Worm (Caenorhabditis elegans) whole organism, young adult: ENCODE data around the gene K06H6.2.

Experiments
- F57C9.4 ChIP-seq: sonication (generic microtip); optimal IDR thresholded peaks from 2 replicates; lab custom pipeline; 2017; ENCODE audit warnings: mild to moderate bottlenecking, missing genetic modification characterization, missing compliant biosample characterization
- Y67H2A.10 ChIP-seq: fragments of 200-800 bp; sonication (Bioruptor generic); conservative IDR thresholded peaks from 2 replicates; pipeline ENCODE4 v1.3.6; 2022; ENCODE audit warnings: missing genetic modification reagents, missing genetic modification characterization, missing compliant biosample characterization
- attf-5 ChIP-seq: fragments of 200-800 bp; sonication (Bioruptor generic); optimal IDR thresholded peaks from 2 replicates; lab custom pipeline; 2018; ENCODE audit warnings: mild to moderate bottlenecking, missing genetic modification characterization, missing compliant biosample characterization
- cebp-1 ChIP-seq, 2 experiments: fragments of 200-800 bp in 1 of 2; sonication (Bioruptor generic) in 1 of 2; sonication (generic microtip) in 1 of 2; IDR thresholded peaks in 1 of 2; optimal IDR thresholded peaks in 1 of 2; 2 replicates each; pipeline versions ENCODE4 v1.3.6 to Lab custom; 2017 to 2022; ENCODE audit warnings: missing compliant biosample characterization in 2 of 2, missing genetic modification characterization in 2 of 2, mild to moderate bottlenecking in 1 of 2, missing genetic modification reagents in 1 of 2, moderate library complexity in 1 of 2
- dpl-1 ChIP-seq: fragments of 150-350 bp; optimal IDR thresholded peaks from 2 replicates; lab custom pipeline; 2014; ENCODE audit warnings: missing biosample characterization, missing genetic modification reagents, missing genetic modification characterization
- gei-17 ChIP-seq: fragments of 200-800 bp; sonication (Bioruptor generic); optimal IDR thresholded peaks from 2 replicates; lab custom pipeline; 2018; ENCODE audit warnings: mild to moderate bottlenecking, missing genetic modification characterization, missing compliant biosample characterization
- lag-1 ChIP-seq: fragments of 200-800 bp; sonication (Bioruptor generic); IDR thresholded peaks from 2 replicates; pipeline ENCODE4 v1.3.6; 2022; ENCODE audit warnings: missing genetic modification reagents, missing genetic modification characterization, missing compliant biosample characterization

- TF ChIP-seq F57C9.4 (tag; lab: Kevin White, UChicago) (no peak), attf-5 (GFP tag; lab: Kevin White, UChicago) (no peak), dpl-1 (GFP tag; lab: Kevin White, UChicago) (no peak), gei-17 (no peak), lag-1 (GFP tag; lab: Robert Waterston, UW) (no peak), Y67H2A.10 (GFP tag; lab: Robert Waterston, UW) (no peak), cebp-1 (GFP tag; IDR thresholded peaks at IDR 0.05; lab: Robert Waterston, UW) (no peak), cebp-1 (tag; optimal IDR thresholded peaks at IDR 0.05; lab: Kevin White, UChicago) (no peak)
These were observed 4.0 kb upstream of the K06H6.2 start, which contains the start of gene nstp-7 for ce11 chrV:581616-582015.
